Fruit fly (Drosophila melanogaster): ENCODE measurements around the gene Fum3.
A peak's percentile ranks its signal among the peaks of the same experiment; 100 is the strongest.

The Fum3 gene

DNA sequence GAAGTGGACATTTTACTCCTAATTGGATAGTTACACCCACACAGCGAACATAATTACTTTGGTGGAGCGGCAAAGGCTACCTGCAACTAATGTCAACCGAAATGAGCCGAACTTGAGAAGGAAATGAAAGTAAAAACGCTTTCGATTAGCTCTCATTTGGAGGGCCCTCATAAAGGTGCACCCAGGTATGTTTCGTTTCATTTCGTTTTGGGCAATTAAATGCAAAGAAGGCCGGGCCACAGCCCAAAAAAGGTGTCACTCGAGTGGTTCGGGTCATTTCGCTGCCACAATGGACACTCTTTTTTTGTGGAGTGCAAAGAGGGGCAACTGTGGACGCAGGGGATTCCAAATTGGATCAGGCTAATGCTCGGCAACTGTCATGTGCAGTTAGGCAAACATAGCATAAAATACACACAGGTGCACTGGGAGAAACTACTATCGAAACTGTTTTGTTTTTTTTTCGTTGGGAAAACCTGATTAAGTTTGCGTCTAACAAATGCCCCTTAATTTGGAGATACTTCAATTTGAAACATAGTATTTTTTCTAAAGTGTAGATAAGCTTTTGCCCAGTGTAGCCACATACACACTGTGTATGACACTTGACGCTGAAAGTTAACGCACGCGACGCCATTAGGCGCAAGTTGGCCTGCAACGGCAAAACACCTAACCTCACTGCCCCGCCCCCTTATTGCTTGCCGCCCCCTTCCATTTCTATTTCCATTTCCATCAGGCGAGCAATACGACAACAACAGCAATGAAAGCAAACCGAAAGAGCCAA is 49.0 kb downstream of the Fum3 start (continued):
- TF ChIP-seq fd96Cb (tag; optimal IDR thresholded peaks at IDR 0.05) (peak; percentile 90), HHEX (GFP tag; optimal IDR thresholded peaks at IDR 0.05) (peak; percentile 62), gfzf (GFP tag; optimal IDR thresholded peaks at IDR 0.05) (no peak), Hmr (GFP tag; optimal IDR thresholded peaks at IDR 0.05) (peak; percentile 32), Atf3 (GFP tag; optimal IDR thresholded peaks at IDR 0.05) (peak; percentile 74), Neu2 (GFP tag; optimal IDR thresholded peaks at IDR 0.05; ENCODE audit: borderline replicate concordance) (peak; percentile 16), CG11504 (tag; optimal IDR thresholded peaks at IDR 0.05) (peak; percentile 78), crc (GFP tag; optimal IDR thresholded peaks at IDR 0.05) (peak; percentile 31), eve (GFP tag; optimal IDR thresholded peaks at IDR 0.05) (peak; percentile 7 to 91), Aef1 (GFP tag; IDR thresholded peaks at IDR 0.05) (peak; percentile 86), CG42726 (GFP tag; IDR thresholded peaks at IDR 0.05; ENCODE audit: partially characterized antibody) (no peak), fd102C (GFP tag; optimal IDR thresholded peaks at IDR 0.05) (no peak), bab2 (GFP tag; optimal IDR thresholded peaks at IDR 0.05) (peak; percentile 85), CG10209 (GFP tag; optimal IDR thresholded peaks at IDR 0.05) (peak; percentile 81), lab (GFP tag; optimal IDR thresholded peaks at IDR 0.05) (peak; percentile 71), al (GFP tag; IDR thresholded peaks at IDR 0.05) (peak; percentile 77), CG13296 (GFP tag; optimal IDR thresholded peaks at IDR 0.05) (no peak), CG12744 (GFP tag; optimal IDR thresholded peaks at IDR 0.05) (peak; percentile 47), CG2712 (tag; optimal IDR thresholded peaks at IDR 0.05) (peak; percentile 59), schlank (tag; optimal IDR thresholded peaks at IDR 0.05) (no peak), otp (GFP tag; IDR thresholded peaks at IDR 0.05) (peak; percentile 95), E2f1 (GFP tag; IDR thresholded peaks at IDR 0.05) (peak; percentile 91), CG31441 (GFP tag; IDR thresholded peaks at IDR 0.05) (peak; percentile 61), CG8765 (GFP tag; IDR thresholded peaks at IDR 0.05) (peak; percentile 86), crol (GFP tag; IDR thresholded peaks at IDR 0.05) (peak; percentile 52), Atf6 (GFP tag; IDR thresholded peaks at IDR 0.05) (peak; percentile 57), GATAe (GFP tag; conservative IDR thresholded peaks at IDR 0.05) (no peak), vvl (GFP tag; IDR thresholded peaks at IDR 0.05) (peak; percentile 98), zf30C (GFP tag; optimal IDR thresholded peaks at IDR 0.05) (peak; percentile 76), CG2120 (GFP tag; optimal IDR thresholded peaks at IDR 0.05) (no peak), CG31365 (tag; optimal IDR thresholded peaks at IDR 0.05) (peak; percentile 62), Deaf1 (tag; optimal IDR thresholded peaks at IDR 0.05) (no peak), CG12942 (GFP tag; optimal IDR thresholded peaks at IDR 0.05) (peak; percentile 67), Hey (tag; optimal IDR thresholded peaks at IDR 0.05) (peak; percentile 8), ara (GFP tag; IDR thresholded peaks at IDR 0.05) (peak; percentile 98), CG8478 (optimal IDR thresholded peaks at IDR 0.05) (no peak), fru (optimal IDR thresholded peaks at IDR 0.05) (no peak), CG18764 (GFP tag; optimal IDR thresholded peaks at IDR 0.05) (peak; percentile 89), her (GFP tag; optimal IDR thresholded peaks at IDR 0.05) (peak; percentile 87), cad (GFP tag; optimal IDR thresholded peaks at IDR 0.05) (no peak), lbe (GFP tag; optimal IDR thresholded peaks at IDR 0.05) (no peak), cato (GFP tag; optimal IDR thresholded peaks at IDR 0.05; ENCODE audit: borderline replicate concordance) (peak; percentile 78), ken (GFP tag; IDR thresholded peaks at IDR 0.05) (peak; percentile 96), tup (GFP tag; optimal IDR thresholded peaks at IDR 0.05) (peak; percentile 60), CG2202 (tag; optimal IDR thresholded peaks at IDR 0.05) (peak; percentile 80), hth (optimal IDR thresholded peaks at IDR 0.05) (no peak), CG17802 (tag; optimal IDR thresholded peaks at IDR 0.05) (peak; percentile 80), CG6654 (GFP tag; optimal IDR thresholded peaks at IDR 0.05) (peak; percentile 58), CG9215 (GFP tag; IDR thresholded peaks at IDR 0.05) (peak; percentile 49), CTCF (GFP tag; optimal IDR thresholded peaks at IDR 0.05) (peak; percentile 33), gce (GFP tag; IDR thresholded peaks at IDR 0.05) (peak; percentile 95)

Measured in whole organism, embryonic.